Worm (Caenorhabditis elegans) whole organism, L3 larva: Measurements from ENCODE around the gene vha-14.

ENCODE experiments used
- ZK546.5 ChIP-seq: sonication (generic microtip); optimal IDR thresholded peaks from 2 replicates; lab custom pipeline; 2017; ENCODE audit warnings: missing biosample characterization, missing genetic modification characterization
- ceh-82 ChIP-seq: fragments of 150-350 bp; optimal IDR thresholded peaks from 2 replicates; lab custom pipeline; 2014; ENCODE audit warnings: missing biosample characterization, missing genetic modification characterization
- egl-27 ChIP-seq: sonication (generic microtip); optimal IDR thresholded peaks from 4 replicates; lab custom pipeline; 2017; ENCODE audit warnings: missing biosample characterization, missing genetic modification reagents, missing genetic modification characterization
- mdl-1 ChIP-seq: fragments of 150-350 bp; optimal IDR thresholded peaks from 2 replicates; lab custom pipeline; 2014; ENCODE audit warnings: missing biosample characterization, missing genetic modification characterization
- pha-4 ChIP-seq: fragments of 150-350 bp; optimal IDR thresholded peaks from 2 replicates; lab custom pipeline; 2014; ENCODE audit warnings: missing biosample characterization, missing genetic modification reagents, missing genetic modification characterization
- unc-62 ChIP-seq: fragments of 150-350 bp; sonication (generic microtip); optimal IDR thresholded peaks from 4 replicates; lab custom pipeline; 2014; ENCODE audit warnings: missing biosample characterization, missing genetic modification reagents, missing genetic modification characterization

DNA sequence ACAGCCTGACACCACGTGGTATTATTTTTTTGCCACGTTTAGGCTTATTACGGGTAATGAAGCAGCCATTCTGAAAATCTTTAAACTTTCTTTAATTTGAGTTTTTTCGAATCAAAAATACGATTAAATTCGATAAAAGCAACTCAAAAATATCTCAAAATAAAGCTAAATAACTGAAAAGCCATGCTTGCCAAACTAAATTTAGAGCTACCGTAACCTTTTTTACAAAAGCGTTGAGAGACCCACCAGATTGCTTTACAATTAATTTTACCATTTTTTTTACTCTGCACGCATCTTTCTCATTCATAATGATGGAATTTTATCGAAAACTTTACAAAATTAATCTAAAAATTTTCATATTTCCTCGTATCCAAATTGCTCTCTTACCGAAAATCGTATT is 19.9 kb upstream of the vha-14 start:
- TF ChIP-seq egl-27 (no peak), ceh-82 (tag; lab: Kevin White, UChicago) (no peak), ZK546.5 (tag; lab: Kevin White, UChicago) (no peak), mdl-1 (no peak), unc-62 (no peak), pha-4 (no peak)
